Fruit fly (Drosophila melanogaster) whole organism, wandering third instar larva: ENCODE results near the gene sa.

ENCODE experiments used
- Abd-B ChIP-seq: fragments of >200 bp; optimal IDR thresholded peaks from 2 replicates; lab custom pipeline; 2017; ENCODE audit warnings: missing biosample characterization, missing genetic modification characterization
- CG32264 ChIP-seq: fragments of 200-800 bp; sonication (Bioruptor generic); optimal IDR thresholded peaks from 2 replicates; lab custom pipeline; 2016; ENCODE audit warnings: missing biosample characterization, missing genetic modification characterization
- CG9705 ChIP-seq: fragments of 200-800 bp; sonication (Bioruptor generic); optimal IDR thresholded peaks from 2 replicates; lab custom pipeline; 2018; ENCODE audit warnings: missing biosample characterization, mild to moderate bottlenecking, missing genetic modification characterization
- CrebA ChIP-seq: fragments of 200-800 bp; sonication (Bioruptor generic); optimal IDR thresholded peaks from 2 replicates; lab custom pipeline; 2016; ENCODE audit warnings: missing biosample characterization, mild to moderate bottlenecking, missing genetic modification characterization, borderline replicate concordance
- Dfd ChIP-seq: fragments of >200 bp; optimal IDR thresholded peaks from 2 replicates; lab custom pipeline; 2017; ENCODE audit warnings: missing biosample characterization, missing genetic modification characterization
- Dif ChIP-seq: fragments of 200-275, 200-300 bp; sonication (Bioruptor generic); optimal IDR thresholded peaks from 2 replicates; lab custom pipeline; 2018; ENCODE audit warnings: missing biosample characterization, missing genetic modification characterization; ENCODE audit not compliant: partially characterized antibody
- GATAd ChIP-seq: sonication (Bioruptor generic); optimal IDR thresholded peaks from 2 replicates; lab custom pipeline; 2016; ENCODE audit warnings: missing biosample characterization, missing genetic modification characterization
- HLH106 ChIP-seq: fragments of 200-800 bp; optimal IDR thresholded peaks from 3 replicates; lab custom pipeline; 2019; ENCODE audit warnings: missing biosample characterization, mild to moderate bottlenecking, missing genetic modification characterization, moderate library complexity
- Hnf4 ChIP-seq: fragments of 200-800 bp; sonication (Bioruptor generic); optimal IDR thresholded peaks from 2 replicates; lab custom pipeline; 2016; ENCODE audit warnings: missing biosample characterization, mild to moderate bottlenecking, missing genetic modification characterization
- Hr78 ChIP-seq: fragments of >200 bp; optimal IDR thresholded peaks from 2 replicates; lab custom pipeline; 2017; ENCODE audit warnings: missing biosample characterization, missing genetic modification characterization
- Hr83 ChIP-seq: fragments of 200-300 bp; sonication (Bioruptor generic); optimal IDR thresholded peaks from 2 replicates; lab custom pipeline; 2016; ENCODE audit warnings: missing biosample characterization, mild to moderate bottlenecking, missing genetic modification characterization, moderate library complexity; ENCODE audit not compliant: poor library complexity, severe bottlenecking
- Jra ChIP-seq: sonication (Bioruptor generic); optimal IDR thresholded peaks from 2 replicates; lab custom pipeline; 2016; ENCODE audit warnings: missing biosample characterization, missing genetic modification characterization
- Mio ChIP-seq: sonication (Bioruptor generic); optimal IDR thresholded peaks from 2 replicates; lab custom pipeline; 2016; ENCODE audit warnings: missing biosample characterization, missing genetic modification characterization
- Myc ChIP-seq: fragments of >200 bp; optimal IDR thresholded peaks from 2 replicates; lab custom pipeline; 2017
- N ChIP-seq: fragments of >200 bp; optimal IDR thresholded peaks from 2 replicates; lab custom pipeline; 2018; ENCODE audit warnings: missing biosample characterization, missing external identifiers, missing genetic modification characterization
- OdsH ChIP-seq: fragments of 200-800 bp; sonication (Bioruptor generic); optimal IDR thresholded peaks from 2 replicates; lab custom pipeline; 2016; ENCODE audit warnings: missing biosample characterization, mild to moderate bottlenecking, missing genetic modification characterization
- Rel ChIP-seq, 2 experiments: fragments of 200-800 bp; sonication (Bioruptor generic) in 1 of 2; optimal IDR thresholded peaks; 2 replicates in 1 of 2; 3 replicates in 1 of 2; lab custom pipeline; 2016 to 2019; ENCODE audit warnings: mild to moderate bottlenecking in 2 of 2, missing biosample characterization in 2 of 2, missing genetic modification characterization in 2 of 2, moderate library complexity in 1 of 2
- Sp1 ChIP-seq: fragments of 200-800 bp; sonication (Bioruptor generic); optimal IDR thresholded peaks from 3 replicates; lab custom pipeline; 2019; ENCODE audit warnings: missing biosample characterization, mild to moderate bottlenecking, missing genetic modification characterization, moderate library complexity
- Vsx2 ChIP-seq: fragments of 200-300, 225-300 bp; sonication (Bioruptor generic); optimal IDR thresholded peaks from 2 replicates; lab custom pipeline; 2018; ENCODE audit warnings: missing biosample characterization, missing genetic modification characterization; ENCODE audit not compliant: partially characterized antibody
- br ChIP-seq: fragments of 200-800 bp; sonication (Bioruptor generic); optimal IDR thresholded peaks from 2 replicates; lab custom pipeline; 2016; ENCODE audit warnings: missing biosample characterization, missing genetic modification characterization
- brk ChIP-seq: fragments of 200-800 bp; sonication (Bioruptor generic); optimal IDR thresholded peaks from 2 replicates; lab custom pipeline; 2016; ENCODE audit warnings: missing biosample characterization, mild to moderate bottlenecking, missing genetic modification characterization
- dl ChIP-seq, 2 experiments: fragments of 175-275, 200-275 bp in 1 of 2; fragments of 200-275 bp in 1 of 2; sonication (Bioruptor generic); optimal IDR thresholded peaks; lab custom pipeline; 2018; ENCODE audit warnings: mild to moderate bottlenecking in 2 of 2, missing biosample characterization in 2 of 2, missing genetic modification characterization in 2 of 2, moderate library complexity in 2 of 2; ENCODE audit not compliant: partially characterized antibody in 2 of 2, insufficient read depth in 1 of 2
- dmrt93B ChIP-seq: fragments of 200-800 bp; sonication (Bioruptor generic); optimal IDR thresholded peaks from 2 replicates; lab custom pipeline; 2018; ENCODE audit warnings: missing biosample characterization, mild to moderate bottlenecking, missing genetic modification characterization
- dsf ChIP-seq: sonication (Bioruptor generic); optimal IDR thresholded peaks from 2 replicates; lab custom pipeline; 2016; ENCODE audit warnings: missing biosample characterization, missing genetic modification characterization, borderline replicate concordance
- ey ChIP-seq: fragments of 200-800 bp; sonication (Bioruptor generic); optimal IDR thresholded peaks from 2 replicates; lab custom pipeline; 2016; ENCODE audit warnings: missing biosample characterization, missing genetic modification characterization
- foxo ChIP-seq, 2 experiments: fragments of 200-800 bp; sonication (Bioruptor generic); optimal IDR thresholded peaks; 2 replicates in 1 of 2; 3 replicates in 1 of 2; lab custom pipeline; 2016 to 2017; ENCODE audit warnings: missing biosample characterization in 2 of 2, missing genetic modification characterization in 2 of 2
- fru ChIP-seq: fragments of 200-800 bp; sonication (Bioruptor generic); optimal IDR thresholded peaks from 3 replicates; lab custom pipeline; 2016; ENCODE audit warnings: missing biosample characterization, mild to moderate bottlenecking, missing genetic modification characterization
- h ChIP-seq: fragments of 200-800 bp; sonication (Bioruptor generic); optimal IDR thresholded peaks from 3 replicates; lab custom pipeline; 2016; ENCODE audit warnings: missing biosample characterization, mild to moderate bottlenecking, missing genetic modification characterization
- jim ChIP-seq: fragments of 175-275, 200-325 bp; sonication (Bioruptor generic); optimal IDR thresholded peaks from 2 replicates; lab custom pipeline; 2016; ENCODE audit warnings: missing biosample characterization, mild to moderate bottlenecking, missing genetic modification characterization
- lola ChIP-seq: fragments of >200 bp; optimal IDR thresholded peaks from 2 replicates; lab custom pipeline; 2017; ENCODE audit warnings: missing biosample characterization, missing genetic modification characterization
- pan ChIP-seq: fragments of >200 bp; optimal IDR thresholded peaks from 2 replicates; lab custom pipeline; 2017
- psq ChIP-seq: fragments of 200-800 bp; sonication (Bioruptor generic); optimal IDR thresholded peaks from 3 replicates; lab custom pipeline; 2017; ENCODE audit warnings: missing biosample characterization, mild to moderate bottlenecking, missing genetic modification characterization, moderate library complexity
- rgr ChIP-seq: fragments of 200-800 bp; sonication (Bioruptor generic); optimal IDR thresholded peaks from 3 replicates; lab custom pipeline; 2016; ENCODE audit warnings: missing biosample characterization, mild to moderate bottlenecking, missing genetic modification characterization
- sage ChIP-seq: fragments of 200-800 bp; sonication (Bioruptor generic); optimal IDR thresholded peaks from 2 replicates; lab custom pipeline; 2016; ENCODE audit warnings: missing biosample characterization, mild to moderate bottlenecking, missing genetic modification characterization
- sv ChIP-seq: fragments of 200-800 bp; sonication (Bioruptor generic); optimal IDR thresholded peaks from 3 replicates; lab custom pipeline; 2016; ENCODE audit warnings: missing biosample characterization, missing genetic modification characterization
- tai ChIP-seq: sonication (Bioruptor generic); optimal IDR thresholded peaks from 2 replicates; lab custom pipeline; 2016; ENCODE audit warnings: missing biosample characterization, missing genetic modification characterization
- usp ChIP-seq: fragments of >200 bp; optimal IDR thresholded peaks from 2 replicates; lab custom pipeline; 2017; ENCODE audit warnings: missing biosample characterization, missing genetic modification characterization
- woc ChIP-seq: sonication (Bioruptor generic); optimal IDR thresholded peaks from 2 replicates; lab custom pipeline; 2016; ENCODE audit warnings: missing biosample characterization, mild to moderate bottlenecking, missing genetic modification characterization

The sa gene

dm6 chr3L:21441216-21441813, 34.8 kb upstream of the sa start, which contains the start of gene CG5664:
Gene CG5664, minus strand, starts transcription at chr3L:21441363.
- TF ChIP-seq Dif (GFP tag; lab: Kevin White, UChicago) (no peak), Rel (GFP tag; optimal IDR thresholded peaks at IDR 0.05; lab: Kevin White, UChicago) (no peak), Rel (tag; optimal IDR thresholded peaks at IDR 0.05; lab: Kevin White, UChicago) (peak; percentile 94), brk (GFP tag; lab: Kevin White, UChicago) (peak; percentile 3)

dm6 chr3L:21436089-21436488, 29.6 kb upstream of the sa start:
- TF ChIP-seq Dfd (GFP tag; lab: Kevin White, UChicago), result peak; percentile 91
- TF ChIP-seq h (GFP tag; lab: Kevin White, UChicago), result no peak
- TF ChIP-seq ey (GFP tag; lab: Kevin White, UChicago), result no peak
- TF ChIP-seq, all 38 proteins: peak for 1

dm6 chr3L:21433744-21434384, 27.3 kb upstream of the sa start:
- no peak for TF ChIP-seq Rel (GFP tag; optimal IDR thresholded peaks at IDR 0.05; lab: Kevin White, UChicago)
- TF ChIP-seq Rel (tag; optimal IDR thresholded peaks at IDR 0.05; lab: Kevin White, UChicago), result peak; percentile 39
- TF ChIP-seq OdsH (GFP tag; lab: Kevin White, UChicago), result peak; percentile 7
- TF ChIP-seq Jra, result no peak
- TF ChIP-seq dl (GFP tag; optimal IDR thresholded peaks at IDR 0.05; lab: Kevin White, UChicago; ENCODE audit: insufficient read depth in 1 of 2, partially characterized antibody in 2 of 2), result peak in 1 of 2 experiments; percentile 0

dm6 chr3L:21433098-21433497, 26.6 kb upstream of the sa start, which contains the start of the genes barc and Aef1:
Gene barc, minus strand, starts transcription at chr3L:21433134.
Gene Aef1, plus strand, starts transcription at chr3L:21433422.
- TF ChIP-seq Hr83 (GFP tag; lab: Kevin White, UChicago) (peak; percentile 35), Vsx2 (GFP tag; lab: Kevin White, UChicago) (no peak), Mio (GFP tag; lab: Kevin White, UChicago) (peak; percentile 16), Jra (no peak), Myc (peak; percentile 17), Hnf4 (no peak), rgr (peak; percentile 88), dsf (GFP tag; lab: Kevin White, UChicago) (peak; percentile 36), HLH106 (peak; percentile 90), woc (peak; percentile 93), CrebA (GFP tag; lab: Kevin White, UChicago) (no peak), lola (no peak), brk (GFP tag; lab: Kevin White, UChicago) (no peak), tai (GFP tag; lab: Kevin White, UChicago) (no peak), Dif (GFP tag; lab: Kevin White, UChicago) (no peak), Dfd (GFP tag; lab: Kevin White, UChicago) (no peak), Abd-B (no peak), CG32264 (peak; percentile 26), foxo (GFP tag; optimal IDR thresholded peaks at IDR 0.05; lab: Kevin White, UChicago) (peak in 1 of 2 experiments; percentile 91), usp (no peak), OdsH (GFP tag; lab: Kevin White, UChicago) (peak; percentile 82), N (GFP tag; lab: Kevin White, UChicago) (no peak), br (GFP tag; lab: Kevin White, UChicago) (peak; percentile 83), Hr78 (GFP tag; lab: Kevin White, UChicago) (no peak), fru (GFP tag; lab: Kevin White, UChicago) (peak; percentile 84), jim (GFP tag; lab: Kevin White, UChicago) (no peak), Sp1 (GFP tag; lab: Kevin White, UChicago) (peak; percentile 73), dl (GFP tag; optimal IDR thresholded peaks at IDR 0.05; lab: Kevin White, UChicago; ENCODE audit: insufficient read depth in 1 of 2, partially characterized antibody in 2 of 2) (no peak), psq (peak; percentile 81), sv (GFP tag; lab: Kevin White, UChicago) (peak; percentile 79), CG9705 (peak; percentile 77), pan (lab: Kevin White, UChicago) (no peak), sage (no peak), ey (GFP tag; lab: Kevin White, UChicago) (peak; percentile 88), GATAd (peak; percentile 74), h (GFP tag; lab: Kevin White, UChicago) (peak; percentile 90), Rel (GFP tag; optimal IDR thresholded peaks at IDR 0.05; lab: Kevin White, UChicago) (no peak), Rel (tag; optimal IDR thresholded peaks at IDR 0.05; lab: Kevin White, UChicago) (no peak), dmrt93B (GFP tag; lab: Kevin White, UChicago) (peak; percentile 85)
